Worm (Caenorhabditis elegans) whole organism, late embryonic: ENCODE data around the gene sri-7.

ENCODE experiments used
- C08G9.2 ChIP-seq: sonication (generic microtip); optimal IDR thresholded peaks from 2 replicates; lab custom pipeline; 2016; ENCODE audit warnings: mild to moderate bottlenecking, missing genetic modification characterization, moderate library complexity, missing compliant biosample characterization
- C38D4.7 ChIP-seq: fragments of 200-800 bp; sonication (Bioruptor generic); optimal IDR thresholded peaks from 2 replicates; lab custom pipeline; 2018; ENCODE audit warnings: mild to moderate bottlenecking, missing genetic modification characterization, moderate library complexity, missing compliant biosample characterization
- F13H6.1 ChIP-seq: sonication (generic microtip); optimal IDR thresholded peaks from 2 replicates; lab custom pipeline; 2016; ENCODE audit warnings: missing genetic modification characterization, missing compliant biosample characterization
- K02D7.2 ChIP-seq: sonication (generic microtip); optimal IDR thresholded peaks from 2 replicates; lab custom pipeline; 2017; ENCODE audit warnings: mild to moderate bottlenecking, missing genetic modification characterization, missing compliant biosample characterization
- T23F11.4 ChIP-seq: fragments of 200-800 bp; sonication (Bioruptor generic); optimal IDR thresholded peaks from 2 replicates; lab custom pipeline; 2018; ENCODE audit warnings: mild to moderate bottlenecking, missing genetic modification characterization, missing compliant biosample characterization
- ahr-1 ChIP-seq: sonication (generic microtip); optimal IDR thresholded peaks from 2 replicates; lab custom pipeline; 2016; ENCODE audit warnings: missing genetic modification characterization, missing compliant biosample characterization
- ceh-14 ChIP-seq: sonication (generic microtip); optimal IDR thresholded peaks from 2 replicates; lab custom pipeline; 2016; ENCODE audit warnings: missing genotype, missing genetic modification characterization, missing compliant biosample characterization
- ceh-18 ChIP-seq: sonication (generic microtip); optimal IDR thresholded peaks from 2 replicates; lab custom pipeline; 2016; ENCODE audit warnings: missing genetic modification characterization, missing compliant biosample characterization
- ceh-22 ChIP-seq: sonication (generic microtip); optimal IDR thresholded peaks from 2 replicates; lab custom pipeline; 2017; ENCODE audit warnings: missing biosample characterization, missing genetic modification characterization
- ceh-24 ChIP-seq: sonication (generic microtip); optimal IDR thresholded peaks from 2 replicates; lab custom pipeline; 2016; ENCODE audit warnings: mild to moderate bottlenecking, missing genetic modification characterization, missing compliant biosample characterization
- ceh-30 ChIP-seq: fragments of 150-350 bp; optimal IDR thresholded peaks from 2 replicates; lab custom pipeline; 2014; ENCODE audit warnings: missing biosample characterization, missing genetic modification characterization
- ceh-31 ChIP-seq: sonication (generic microtip); optimal IDR thresholded peaks from 2 replicates; lab custom pipeline; 2016; ENCODE audit warnings: missing genetic modification characterization, missing compliant biosample characterization
- ceh-34 ChIP-seq: sonication (generic microtip); optimal IDR thresholded peaks from 2 replicates; lab custom pipeline; 2016; ENCODE audit warnings: mild to moderate bottlenecking, missing genetic modification characterization, missing compliant biosample characterization
- ceh-45 ChIP-seq: fragments of 200-800 bp; sonication (Bioruptor generic); IDR thresholded peaks from 2 replicates; pipeline ENCODE4 v1.3.6; 2022; ENCODE audit warnings: missing genetic modification reagents, missing genetic modification characterization, missing compliant biosample characterization
- ceh-48 ChIP-seq: sonication (generic microtip); optimal IDR thresholded peaks from 2 replicates; lab custom pipeline; 2016; ENCODE audit warnings: missing genetic modification characterization, inconsistent platforms, missing compliant biosample characterization
- che-1 ChIP-seq: sonication (generic microtip); optimal IDR thresholded peaks from 2 replicates; lab custom pipeline; 2016; ENCODE audit warnings: mild to moderate bottlenecking, missing genetic modification characterization, missing compliant biosample characterization
- dve-1 ChIP-seq: sonication (generic microtip); optimal IDR thresholded peaks from 2 replicates; lab custom pipeline; 2017; ENCODE audit warnings: antibody characterized with exemption, mild to moderate bottlenecking, missing genetic modification characterization, missing compliant biosample characterization
- elt-2 ChIP-seq: sonication (generic microtip); optimal IDR thresholded peaks from 2 replicates; lab custom pipeline; 2016; ENCODE audit warnings: missing genetic modification reagents, missing genetic modification characterization, missing compliant biosample characterization
- elt-4 ChIP-seq: sonication (generic microtip); optimal IDR thresholded peaks from 2 replicates; lab custom pipeline; 2016; ENCODE audit warnings: missing genetic modification characterization, missing compliant biosample characterization
- ets-4 ChIP-seq: sonication (generic microtip); optimal IDR thresholded peaks from 2 replicates; lab custom pipeline; 2016; ENCODE audit warnings: missing genetic modification characterization, missing compliant biosample characterization
- eyg-1 ChIP-seq: sonication (generic microtip); optimal IDR thresholded peaks from 2 replicates; lab custom pipeline; 2016; ENCODE audit warnings: missing genotype, missing genetic modification characterization, missing compliant biosample characterization
- fkh-10 ChIP-seq: fragments of 150-350 bp; optimal IDR thresholded peaks from 2 replicates; lab custom pipeline; 2014; ENCODE audit warnings: missing biosample characterization, missing genetic modification reagents, missing genetic modification characterization
- fkh-6 ChIP-seq: sonication (generic microtip); optimal IDR thresholded peaks from 2 replicates; lab custom pipeline; 2016; ENCODE audit warnings: missing genetic modification characterization, missing compliant biosample characterization
- hlh-30 ChIP-seq: sonication (generic microtip); optimal IDR thresholded peaks from 2 replicates; lab custom pipeline; 2017; ENCODE audit warnings: antibody characterized with exemption, missing genetic modification characterization, missing compliant biosample characterization; ENCODE audit not compliant: insufficient read depth
- hlh-6 ChIP-seq: sonication (generic microtip); optimal IDR thresholded peaks from 2 replicates; lab custom pipeline; 2016; ENCODE audit warnings: missing genotype, missing genetic modification characterization, missing compliant biosample characterization
- hlh-8 ChIP-seq: sonication (generic microtip); optimal IDR thresholded peaks from 2 replicates; lab custom pipeline; 2016; ENCODE audit warnings: missing genotype, missing genetic modification characterization, missing compliant biosample characterization
- lin-11 ChIP-seq: fragments of 200-800 bp; sonication (Bioruptor generic); optimal IDR thresholded peaks from 2 replicates; lab custom pipeline; 2018; ENCODE audit warnings: mild to moderate bottlenecking, missing genetic modification characterization, missing compliant biosample characterization
- nfya-1 ChIP-seq: sonication (generic microtip); optimal IDR thresholded peaks from 2 replicates; lab custom pipeline; 2017; ENCODE audit warnings: missing genetic modification characterization, mild to moderate bottlenecking, missing compliant biosample characterization, antibody characterized with exemption, moderate library complexity
- nhr-11 ChIP-seq: fragments of 150-350 bp; optimal IDR thresholded peaks from 2 replicates; lab custom pipeline; 2014; ENCODE audit warnings: missing biosample characterization, missing genetic modification characterization
- nhr-232 ChIP-seq: sonication (generic microtip); optimal IDR thresholded peaks from 2 replicates; lab custom pipeline; 2016; ENCODE audit warnings: missing genetic modification characterization, missing compliant biosample characterization
- odd-2 ChIP-seq: sonication (generic microtip); optimal IDR thresholded peaks from 2 replicates; lab custom pipeline; 2017; ENCODE audit warnings: antibody characterized with exemption, mild to moderate bottlenecking, missing genetic modification characterization, missing compliant biosample characterization
- pax-1 ChIP-seq: fragments of 150-350 bp; optimal IDR thresholded peaks from 2 replicates; lab custom pipeline; 2014; ENCODE audit warnings: missing biosample characterization, missing genetic modification characterization
- pha-2 ChIP-seq: sonication (generic microtip); optimal IDR thresholded peaks from 2 replicates; lab custom pipeline; 2017; ENCODE audit warnings: mild to moderate bottlenecking, missing genetic modification characterization, missing compliant biosample characterization
- pha-4 ChIP-seq: fragments of 150-350 bp; optimal IDR thresholded peaks from 2 replicates; lab custom pipeline; 2018; ENCODE audit warnings: missing biosample characterization, missing genetic modification reagents, missing genetic modification characterization
- pqm-1 ChIP-seq: sonication (generic microtip); optimal IDR thresholded peaks from 2 replicates; lab custom pipeline; 2016; ENCODE audit warnings: missing genetic modification characterization, missing compliant biosample characterization
- sdc-2 ChIP-seq: sonication (generic microtip); optimal IDR thresholded peaks from 2 replicates; lab custom pipeline; 2016; ENCODE audit warnings: missing genotype, missing genetic modification characterization, missing compliant biosample characterization
- tbx-2 ChIP-seq: sonication (generic microtip); optimal IDR thresholded peaks from 2 replicates; lab custom pipeline; 2016; ENCODE audit warnings: missing genetic modification characterization, missing compliant biosample characterization
- tbx-7 ChIP-seq: sonication (generic microtip); optimal IDR thresholded peaks from 2 replicates; lab custom pipeline; 2016; ENCODE audit warnings: missing genotype, missing genetic modification characterization, missing compliant biosample characterization
- unc-86 ChIP-seq: sonication (generic microtip); optimal IDR thresholded peaks from 2 replicates; lab custom pipeline; 2016; ENCODE audit warnings: missing genetic modification characterization, missing compliant biosample characterization
- zip-5 ChIP-seq: sonication (generic microtip); optimal IDR thresholded peaks from 2 replicates; lab custom pipeline; 2016; ENCODE audit warnings: missing genetic modification characterization, missing compliant biosample characterization
- ztf-16 ChIP-seq: sonication (generic microtip); optimal IDR thresholded peaks from 2 replicates; lab custom pipeline; 2017; ENCODE audit warnings: missing genetic modification characterization, missing compliant biosample characterization

Gene sri-7

ce11 chrV:15442384-15442783 is 42.3 kb downstream of the sri-7 start:
- TF ChIP-seq nfya-1 (tag; lab: Kevin White, UChicago) (peak; percentile 68), pha-2 (no peak), dve-1 (no peak), zip-5 (tag; lab: Kevin White, UChicago) (no peak), ztf-16 (no peak)
- TF ChIP-seq, all 69 proteins: peak for 1

- TF ChIP-seq C08G9.2 (tag; lab: Kevin White, UChicago) (no peak), ceh-34 (tag; lab: Kevin White, UChicago) (no peak), che-1 (tag; lab: Kevin White, UChicago) (no peak), ets-4 (tag; lab: Kevin White, UChicago) (no peak), F13H6.1 (tag; lab: Kevin White, UChicago) (no peak), tbx-2 (tag; lab: Kevin White, UChicago) (no peak), elt-2 (tag; lab: Kevin White, UChicago) (no peak), ceh-30 (tag; lab: Kevin White, UChicago) (no peak), hlh-8 (tag; lab: Kevin White, UChicago) (no peak), ceh-22 (tag; lab: Kevin White, UChicago) (no peak), pax-1 (tag; lab: Kevin White, UChicago) (no peak), lin-11 (tag; lab: Kevin White, UChicago) (no peak), ceh-14 (no peak)
Measured at ce11 chrV:15443708-15444107, 43.6 kb downstream of the sri-7 start, which contains the start of gene T26H5.10. TSS of gene T26H5.10 (minus strand) at chrV:15443808.

DNA sequence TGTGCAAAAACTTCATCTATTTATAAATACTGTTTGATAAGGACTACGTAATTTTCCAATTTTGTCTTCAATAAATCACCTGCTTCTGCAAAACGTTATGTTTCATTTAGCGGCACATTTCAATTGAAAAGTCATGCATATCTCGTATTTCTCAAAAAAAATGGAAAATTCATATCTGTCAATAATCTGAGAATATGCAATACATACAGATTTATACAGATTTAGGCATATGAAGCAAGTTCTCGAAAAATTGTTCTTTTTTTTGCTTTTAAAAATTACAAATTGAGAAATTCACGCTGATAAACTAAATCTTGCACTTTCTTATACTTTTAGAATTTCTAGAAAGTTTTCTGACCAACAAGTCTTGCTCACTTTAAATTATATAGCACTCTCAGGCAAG is 44.1 kb downstream of the sri-7 start, which contains the start of gene T26H5.11:
T26H5.11 (minus strand) TSS at position 101 of the 400 bp plus-strand sequence.
- TF ChIP-seq sdc-2 (tag; lab: Kevin White, UChicago) (no peak), zip-5 (tag; lab: Kevin White, UChicago) (no peak), K02D7.2 (tag; lab: Kevin White, UChicago) (no peak), tbx-2 (tag; lab: Kevin White, UChicago) (no peak), odd-2 (tag; lab: Kevin White, UChicago) (no peak), elt-2 (tag; lab: Kevin White, UChicago) (no peak)

ce11 chrV:15444615-15445014 is 44.5 kb downstream of the sri-7 start, which contains the start of gene T26H5.9:
TSS of gene T26H5.9 (plus strand) at chrV:15444916.
- TF ChIP-seq T23F11.4 (GFP tag; lab: Kevin White, UChicago) (no peak), ceh-31 (tag; lab: Kevin White, UChicago) (no peak), fkh-10 (GFP tag; lab: Kevin White, UChicago) (no peak), ets-4 (tag; lab: Kevin White, UChicago) (no peak), ceh-34 (tag; lab: Kevin White, UChicago) (no peak), nhr-11 (no peak), dve-1 (no peak), K02D7.2 (tag; lab: Kevin White, UChicago) (no peak), nfya-1 (tag; lab: Kevin White, UChicago) (no peak), C38D4.7 (GFP tag; lab: Kevin White, UChicago) (no peak), ceh-45 (GFP tag; lab: Robert Waterston, UW) (no peak), unc-86 (no peak), ceh-24 (tag; lab: Kevin White, UChicago) (no peak), pqm-1 (tag; lab: Kevin White, UChicago) (no peak)

- TF ChIP-seq tbx-7 (tag; lab: Kevin White, UChicago) (no peak), pax-1 (tag; lab: Kevin White, UChicago) (no peak), hlh-30 (tag; lab: Kevin White, UChicago) (no peak), K02D7.2 (tag; lab: Kevin White, UChicago) (no peak), tbx-2 (tag; lab: Kevin White, UChicago) (no peak), hlh-6 (tag; lab: Kevin White, UChicago) (no peak), fkh-6 (tag; lab: Kevin White, UChicago) (no peak), nhr-232 (no peak), ahr-1 (tag; lab: Kevin White, UChicago) (no peak), pha-4 (tag; lab: Kevin White, UChicago) (no peak), ceh-48 (tag; lab: Kevin White, UChicago) (no peak), ceh-18 (tag; lab: Kevin White, UChicago) (no peak), elt-4 (tag; lab: Kevin White, UChicago) (no peak), eyg-1 (no peak)
- TF ChIP-seq, all 69 proteins: peak for 0
Measured at ce11 chrV:15445437-15445836, 45.3 kb downstream of the sri-7 start, which contains the start of gene srh-239. TSS of gene srh-239 (plus strand) at chrV:15445737.
